Worm (Caenorhabditis elegans) whole organism, L4 larva: ENCODE data around the gene F45D3.2.

ENCODE experiments used
- dve-1 ChIP-seq: sonication (generic microtip); optimal IDR thresholded peaks from 2 replicates; lab custom pipeline; 2017; ENCODE audit warnings: antibody characterized with exemption, mild to moderate bottlenecking, missing genetic modification characterization, missing compliant biosample characterization; ENCODE audit not compliant: insufficient read depth
- egl-27 ChIP-seq: sonication (generic microtip); optimal IDR thresholded peaks from 3 replicates; lab custom pipeline; 2017; ENCODE audit warnings: missing biosample characterization, missing genetic modification reagents, missing genetic modification characterization
- nhr-76 ChIP-seq: fragments of 150-350 bp; optimal IDR thresholded peaks from 2 replicates; lab custom pipeline; 2014; ENCODE audit warnings: missing biosample characterization, missing genetic modification characterization
- spr-1 ChIP-seq: sonication (generic microtip); optimal IDR thresholded peaks from 2 replicates; lab custom pipeline; 2016; ENCODE audit warnings: mild to moderate bottlenecking, missing genetic modification characterization, missing compliant biosample characterization

- TF ChIP-seq spr-1 (no peak), egl-27 (tag; lab: Kevin White, UChicago) (no peak), dve-1 (tag; lab: Kevin White, UChicago) (no peak), nhr-76 (tag; lab: Kevin White, UChicago) (no peak)
Measured at ce11 chrV:12570271-12570670, 29.4 kb downstream of the F45D3.2 start.
